Worm (Caenorhabditis elegans) whole organism, L4/young adult: ENCODE measurements around the gene Y12A6A.1.

ENCODE experiments used
- W03F9.2 ChIP-seq: fragments of 150-350 bp; optimal IDR thresholded peaks from 2 replicates; lab custom pipeline; 2014; ENCODE audit warnings: missing biosample characterization, missing genetic modification characterization
- dao-5 ChIP-seq: sonication (generic microtip); optimal IDR thresholded peaks from 2 replicates; lab custom pipeline; 2016; ENCODE audit warnings: missing genotype, missing genetic modification characterization, moderate library complexity, missing compliant biosample characterization

DNA sequence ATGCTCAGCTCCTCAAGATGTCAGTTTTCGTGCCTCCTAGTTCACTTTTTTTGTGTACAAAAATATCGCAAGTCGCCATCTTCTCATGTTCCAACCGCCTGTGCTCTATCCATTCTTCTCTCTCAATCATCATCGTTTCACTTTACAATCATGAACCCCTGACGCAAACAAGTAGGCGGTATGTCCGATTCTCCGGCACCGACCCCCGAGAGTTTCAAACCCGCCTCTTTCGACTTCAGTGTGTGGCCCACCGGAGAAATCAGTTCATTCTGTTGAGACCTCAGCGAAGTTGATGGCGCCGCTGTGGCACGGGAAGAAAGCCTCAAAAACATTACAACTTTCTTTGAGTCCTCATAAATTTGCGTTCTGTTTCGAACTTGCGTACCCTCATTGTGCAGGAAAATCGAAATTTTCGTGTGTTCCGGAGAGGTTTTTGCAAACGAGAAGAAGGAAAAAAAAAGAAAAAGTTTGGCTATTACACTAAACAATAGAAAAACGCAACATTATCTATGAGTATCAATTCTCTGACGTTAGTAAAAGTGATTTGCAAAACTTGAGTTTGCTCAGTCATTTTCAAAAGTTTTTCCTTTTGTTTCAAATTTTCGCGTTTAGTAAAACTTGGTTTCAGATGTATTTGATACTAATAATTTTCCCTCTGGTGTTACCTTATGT lies 16.4 kb downstream of the Y12A6A.1 start, which contains the start of gene F54B11.9:
- TF ChIP-seq W03F9.2 (no peak), dao-5 (tag; lab: Kevin White, UChicago) (no peak)
